Worm (Caenorhabditis elegans) whole organism, late embryonic: ENCODE measurements around the gene blos-7.

Experiments
- ama-1 ChIP-seq: fragments of 150-350 bp; optimal IDR thresholded peaks from 2 replicates; lab custom pipeline; 2014
- dmd-4 ChIP-seq: sonication (generic microtip); optimal IDR thresholded peaks from 2 replicates; lab custom pipeline; 2016; ENCODE audit warnings: borderline replicate concordance, missing genetic modification characterization, missing compliant biosample characterization
- dve-1 ChIP-seq: sonication (generic microtip); optimal IDR thresholded peaks from 2 replicates; lab custom pipeline; 2017; ENCODE audit warnings: antibody characterized with exemption, mild to moderate bottlenecking, missing genetic modification characterization, missing compliant biosample characterization
- hlh-30 ChIP-seq: sonication (generic microtip); optimal IDR thresholded peaks from 2 replicates; lab custom pipeline; 2017; ENCODE audit warnings: antibody characterized with exemption, missing genetic modification characterization, missing compliant biosample characterization; ENCODE audit not compliant: insufficient read depth
- nhr-11 ChIP-seq: fragments of 150-350 bp; optimal IDR thresholded peaks from 2 replicates; lab custom pipeline; 2014; ENCODE audit warnings: missing biosample characterization, missing genetic modification characterization
- nhr-232 ChIP-seq: sonication (generic microtip); optimal IDR thresholded peaks from 2 replicates; lab custom pipeline; 2016; ENCODE audit warnings: missing genetic modification characterization, missing compliant biosample characterization
- npax-4 ChIP-seq: sonication (generic microtip); optimal IDR thresholded peaks from 2 replicates; lab custom pipeline; 2016; ENCODE audit warnings: missing genetic modification characterization, missing compliant biosample characterization
- pat-9 ChIP-seq: fragments of 200-800 bp; sonication (Bioruptor generic); optimal IDR thresholded peaks from 2 replicates; lab custom pipeline; 2018; ENCODE audit warnings: mild to moderate bottlenecking, missing genetic modification characterization, moderate library complexity, missing compliant biosample characterization
- pha-4 ChIP-seq: fragments of 150-350 bp; optimal IDR thresholded peaks from 2 replicates; lab custom pipeline; 2018; ENCODE audit warnings: missing biosample characterization, missing genetic modification reagents, missing genetic modification characterization
- rnt-1 ChIP-seq: sonication (generic microtip); optimal IDR thresholded peaks from 2 replicates; lab custom pipeline; 2016; ENCODE audit warnings: missing genetic modification characterization, missing compliant biosample characterization
- sdc-2 ChIP-seq: sonication (generic microtip); optimal IDR thresholded peaks from 2 replicates; lab custom pipeline; 2016; ENCODE audit warnings: missing genotype, missing genetic modification characterization, missing compliant biosample characterization
- sox-4 ChIP-seq: sonication (generic microtip); optimal IDR thresholded peaks from 2 replicates; lab custom pipeline; 2017; ENCODE audit warnings: mild to moderate bottlenecking, missing genetic modification characterization, inconsistent platforms, missing compliant biosample characterization
- unc-3 ChIP-seq, 2 experiments: fragments of 200-800 bp in 1 of 2; sonication (Bioruptor generic) in 1 of 2; sonication (generic microtip) in 1 of 2; conservative IDR thresholded peaks in 1 of 2; optimal IDR thresholded peaks in 1 of 2; 2 replicates each; pipeline versions ENCODE4 v1.3.6 to Lab custom; 2016 to 2022; ENCODE audit warnings: missing compliant biosample characterization in 2 of 2, missing genetic modification characterization in 2 of 2, missing genetic modification reagents in 1 of 2

ce11 chrIV:3545060-3545459, 37.6 kb downstream of the blos-7 start:
- TF ChIP-seq pha-4 (tag; lab: Kevin White, UChicago) (no peak), rnt-1 (tag; lab: Kevin White, UChicago) (no peak), npax-4 (no peak), sox-4 (tag; lab: Kevin White, UChicago) (no peak), pat-9 (no peak), hlh-30 (tag; lab: Kevin White, UChicago) (no peak), sdc-2 (no peak), dmd-4 (tag; lab: Kevin White, UChicago) (no peak), dve-1 (no peak), nhr-232 (no peak), ama-1 (lab: Kevin White, UChicago) (no peak), unc-3 (GFP tag; conservative IDR thresholded peaks at IDR 0.05; lab: Robert Waterston, UW) (no peak), unc-3 (tag; optimal IDR thresholded peaks at IDR 0.05; lab: Kevin White, UChicago) (no peak), nhr-11 (no peak)
